Worm (Caenorhabditis elegans) whole organism, mixed stage, embryonic: ENCODE measurements around the gene frpr-19.

Source experiments
- M03D4.4 ChIP-seq: sonication (generic microtip); optimal IDR thresholded peaks from 2 replicates; lab custom pipeline; 2017; ENCODE audit warnings: mild to moderate bottlenecking, missing genetic modification characterization, missing compliant biosample characterization
- bed-3 ChIP-seq: fragments of 200-800 bp; sonication (Bioruptor generic); optimal IDR thresholded peaks from 3 replicates; lab custom pipeline; 2018; ENCODE audit warnings: mild to moderate bottlenecking, missing genetic modification characterization, moderate library complexity, missing compliant biosample characterization
- ceh-39 ChIP-seq: fragments of 150-350 bp; optimal IDR thresholded peaks from 2 replicates; lab custom pipeline; 2014; ENCODE audit warnings: missing biosample characterization, missing genetic modification characterization
- ceh-43 ChIP-seq: fragments of 200-800 bp; sonication (Bioruptor generic); optimal IDR thresholded peaks from 2 replicates; lab custom pipeline; 2018; ENCODE audit warnings: mild to moderate bottlenecking, missing genetic modification characterization, moderate library complexity, missing compliant biosample characterization
- ceh-83 ChIP-seq: fragments of 200-800 bp; sonication (Bioruptor generic); optimal IDR thresholded peaks from 2 replicates; lab custom pipeline; 2018; ENCODE audit warnings: mild to moderate bottlenecking, missing genetic modification characterization, missing compliant biosample characterization
- ces-1 ChIP-seq: fragments of 150-350 bp; optimal IDR thresholded peaks from 2 replicates; lab custom pipeline; 2014; ENCODE audit warnings: missing biosample characterization, missing genetic modification reagents, missing genetic modification characterization
- cnd-1 ChIP-seq: fragments of 200-800 bp; sonication (Bioruptor generic); optimal IDR thresholded peaks from 2 replicates; lab custom pipeline; 2018; ENCODE audit warnings: mild to moderate bottlenecking, missing genetic modification characterization, missing compliant biosample characterization
- elt-1 ChIP-seq: sonication (generic microtip); optimal IDR thresholded peaks from 2 replicates; lab custom pipeline; 2017; ENCODE audit warnings: missing genetic modification characterization, mild to moderate bottlenecking, missing compliant biosample characterization, antibody characterized with exemption, moderate library complexity, borderline replicate concordance; ENCODE audit not compliant: insufficient read depth
- elt-3 ChIP-seq: fragments of 150-350 bp; optimal IDR thresholded peaks from 2 replicates; lab custom pipeline; 2014; ENCODE audit warnings: missing biosample characterization, missing genetic modification characterization
- ham-2 ChIP-seq: fragments of 200-800 bp; sonication (Bioruptor generic); optimal IDR thresholded peaks from 2 replicates; lab custom pipeline; 2018; ENCODE audit warnings: mild to moderate bottlenecking, missing genetic modification characterization, missing compliant biosample characterization
- hlh-1 ChIP-seq: fragments of 150-350 bp; optimal IDR thresholded peaks from 2 replicates; lab custom pipeline; 2014; ENCODE audit warnings: missing biosample characterization, missing genetic modification reagents, missing genetic modification characterization
- lin-13 ChIP-seq: fragments of 150-350 bp; optimal IDR thresholded peaks from 2 replicates; lab custom pipeline; 2014; ENCODE audit warnings: missing biosample characterization, missing genetic modification characterization
- lin-32 ChIP-seq: fragments of 200-800 bp; sonication (Bioruptor generic); optimal IDR thresholded peaks from 2 replicates; lab custom pipeline; 2018; ENCODE audit warnings: mild to moderate bottlenecking, missing genetic modification characterization, missing compliant biosample characterization
- lsy-2 ChIP-seq: fragments of 150-350 bp; optimal IDR thresholded peaks from 2 replicates; lab custom pipeline; 2014; ENCODE audit warnings: missing biosample characterization, missing genetic modification characterization
- mab-5 ChIP-seq: fragments of 150-350 bp; optimal IDR thresholded peaks from 2 replicates; lab custom pipeline; 2014; ENCODE audit warnings: missing biosample characterization, missing genetic modification characterization
- mep-1 ChIP-seq: fragments of 150-350 bp; optimal IDR thresholded peaks from 2 replicates; lab custom pipeline; 2017; ENCODE audit warnings: missing biosample characterization, missing genetic modification reagents, missing genetic modification characterization, inconsistent platforms
- mls-2 ChIP-seq: sonication (generic microtip); optimal IDR thresholded peaks from 2 replicates; lab custom pipeline; 2016; ENCODE audit warnings: mild to moderate bottlenecking, missing genetic modification characterization, moderate library complexity, missing compliant biosample characterization
- nhr-12 ChIP-seq: fragments of 150-350 bp; optimal IDR thresholded peaks from 2 replicates; lab custom pipeline; 2014; ENCODE audit warnings: missing biosample characterization, missing genetic modification characterization
- nhr-237 ChIP-seq: fragments of 150-350 bp; optimal IDR thresholded peaks from 2 replicates; lab custom pipeline; 2014; ENCODE audit warnings: missing biosample characterization, missing genetic modification characterization
- nhr-28 ChIP-seq: fragments of 150-350 bp; optimal IDR thresholded peaks from 2 replicates; lab custom pipeline; 2014; ENCODE audit warnings: missing biosample characterization, missing genetic modification characterization
- nhr-76 ChIP-seq: sonication (generic microtip); optimal IDR thresholded peaks from 2 replicates; lab custom pipeline; 2017; ENCODE audit warnings: missing biosample characterization, missing genetic modification characterization
- pha-4 ChIP-seq: fragments of 150-350 bp; optimal IDR thresholded peaks from 2 replicates; lab custom pipeline; 2018; ENCODE audit warnings: missing biosample characterization, missing genetic modification reagents, missing genetic modification characterization
- sem-2 ChIP-seq: fragments of 200-800 bp; sonication (Bioruptor generic); optimal IDR thresholded peaks from 2 replicates; lab custom pipeline; 2018; ENCODE audit warnings: mild to moderate bottlenecking, missing genetic modification characterization, missing compliant biosample characterization
- snpc-4 ChIP-seq: fragments of 150-350 bp; optimal IDR thresholded peaks from 2 replicates; lab custom pipeline; 2014; ENCODE audit warnings: missing biosample characterization, missing genetic modification characterization
- sptf-1 ChIP-seq: sonication (generic microtip); optimal IDR thresholded peaks from 2 replicates; lab custom pipeline; 2017; ENCODE audit warnings: mild to moderate bottlenecking, missing genetic modification characterization, moderate library complexity, missing compliant biosample characterization
- tbx-8 ChIP-seq: fragments of 200-800 bp; sonication (Bioruptor generic); optimal IDR thresholded peaks from 2 replicates; lab custom pipeline; 2018; ENCODE audit warnings: mild to moderate bottlenecking, missing genetic modification characterization, moderate library complexity, missing compliant biosample characterization
- unc-120 ChIP-seq: sonication (generic microtip); optimal IDR thresholded peaks from 2 replicates; lab custom pipeline; 2017; ENCODE audit warnings: missing genetic modification characterization, missing compliant biosample characterization; ENCODE audit not compliant: poor library complexity, severe bottlenecking
- unc-39 ChIP-seq: fragments of 150-350 bp; optimal IDR thresholded peaks from 2 replicates; lab custom pipeline; 2014; ENCODE audit warnings: missing biosample characterization, missing genetic modification characterization
- unc-62 ChIP-seq: fragments of 150-350 bp; optimal IDR thresholded peaks from 2 replicates; lab custom pipeline; 2014; ENCODE audit warnings: missing biosample characterization, missing genetic modification reagents, missing genetic modification characterization
- zip-8 ChIP-seq: fragments of 150-350 bp; optimal IDR thresholded peaks from 2 replicates; lab custom pipeline; 2014; ENCODE audit warnings: missing biosample characterization, missing genetic modification characterization
- ztf-11 ChIP-seq: fragments of 150-350 bp; optimal IDR thresholded peaks from 2 replicates; lab custom pipeline; 2014; ENCODE audit warnings: missing biosample characterization, missing genetic modification characterization

The frpr-19 gene

ce11 chrIV:1740105-1741023 lies 41.1 kb downstream of the frpr-19 start, which contains the start of gene ptpn-22:
Gene ptpn-22, minus strand, starts transcription at chrIV:1740262.
- TF ChIP-seq tbx-8 = no peak
- no peak for TF ChIP-seq hlh-1 (tag; lab: Kevin White, UChicago)
- TF ChIP-seq mab-5 (tag; lab: Kevin White, UChicago) = no peak
- TF ChIP-seq ces-1 (GFP tag; lab: Kevin White, UChicago) = no peak
- TF ChIP-seq lin-13 (tag; lab: Kevin White, UChicago) = no peak
- TF ChIP-seq nhr-12 = no peak
- no peak for TF ChIP-seq nhr-76 (tag; lab: Kevin White, UChicago)
- no peak for TF ChIP-seq ceh-83
- no peak for TF ChIP-seq pha-4 (tag; lab: Kevin White, UChicago)
- TF ChIP-seq lin-32 (GFP tag; lab: Kevin White, UChicago) = no peak
- no peak for TF ChIP-seq nhr-237 (tag; lab: Kevin White, UChicago)
- no peak for TF ChIP-seq lsy-2 (tag; lab: Kevin White, UChicago)
- TF ChIP-seq ztf-11 (tag; lab: Kevin White, UChicago) = no peak
- TF ChIP-seq ceh-43 (GFP tag; lab: Kevin White, UChicago) = no peak
- TF ChIP-seq M03D4.4 (tag; lab: Kevin White, UChicago) = no peak
- TF ChIP-seq elt-1 (tag; lab: Kevin White, UChicago) = no peak
- no peak for TF ChIP-seq sem-2 (GFP tag; lab: Kevin White, UChicago)
- TF ChIP-seq ham-2 = no peak
- TF ChIP-seq zip-8 (tag; lab: Kevin White, UChicago) = no peak

- TF ChIP-seq unc-39 (tag; lab: Kevin White, UChicago) = no peak
- TF ChIP-seq lsy-2 (tag; lab: Kevin White, UChicago) = no peak
- TF ChIP-seq nhr-76 (tag; lab: Kevin White, UChicago) = no peak
- no peak for TF ChIP-seq cnd-1 (tag; lab: Kevin White, UChicago)
- TF ChIP-seq tbx-8 = no peak
- TF ChIP-seq unc-120 = no peak
- no peak for TF ChIP-seq bed-3 (GFP tag; lab: Kevin White, UChicago)
- no peak for TF ChIP-seq M03D4.4 (tag; lab: Kevin White, UChicago)
- no peak for TF ChIP-seq pha-4 (tag; lab: Kevin White, UChicago)
- TF ChIP-seq unc-62 (GFP tag; lab: Kevin White, UChicago) = no peak
- no peak for TF ChIP-seq nhr-12
- TF ChIP-seq elt-1 (tag; lab: Kevin White, UChicago) = no peak
- no peak for TF ChIP-seq zip-8 (tag; lab: Kevin White, UChicago)
- TF ChIP-seq sptf-1 = no peak
- TF ChIP-seq ces-1 (GFP tag; lab: Kevin White, UChicago) = no peak
- no peak for TF ChIP-seq ceh-43 (GFP tag; lab: Kevin White, UChicago)
- no peak for TF ChIP-seq lin-32 (GFP tag; lab: Kevin White, UChicago)
- no peak for TF ChIP-seq ham-2
- TF ChIP-seq hlh-1 (tag; lab: Kevin White, UChicago) = no peak
Measured at ce11 chrIV:1739366-1740104, 41.9 kb downstream of the frpr-19 start.

DNA sequence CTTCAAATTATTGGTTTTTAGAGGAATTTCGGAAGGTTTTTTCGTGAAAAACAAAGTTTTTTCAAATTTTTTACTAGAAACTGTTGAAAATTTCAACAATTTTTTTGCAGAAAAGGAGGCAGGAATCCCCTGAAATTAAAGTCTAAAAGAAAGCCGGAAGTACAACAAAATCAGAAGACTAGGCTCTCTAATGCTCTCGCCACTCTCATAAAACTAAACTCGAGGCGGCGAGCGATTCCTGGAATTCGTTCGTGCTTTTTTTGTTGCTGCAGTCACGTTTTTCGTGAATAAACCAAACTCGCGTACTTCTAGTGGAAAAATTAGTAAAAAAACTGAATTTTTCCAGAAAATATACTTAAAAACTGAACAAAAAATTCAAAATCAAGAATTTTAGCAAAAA lies 42.6 kb downstream of the frpr-19 start:
- TF ChIP-seq snpc-4 (tag; lab: Kevin White, UChicago) (no peak), ztf-11 (tag; lab: Kevin White, UChicago) (no peak), nhr-237 (tag; lab: Kevin White, UChicago) (no peak), ceh-39 (tag; lab: Kevin White, UChicago) (no peak), ceh-43 (GFP tag; lab: Kevin White, UChicago) (no peak), elt-3 (tag; lab: Kevin White, UChicago) (no peak), ceh-83 (no peak), lsy-2 (tag; lab: Kevin White, UChicago) (no peak), pha-4 (tag; lab: Kevin White, UChicago) (no peak), sptf-1 (no peak), mab-5 (tag; lab: Kevin White, UChicago) (no peak), bed-3 (GFP tag; lab: Kevin White, UChicago) (no peak), M03D4.4 (tag; lab: Kevin White, UChicago) (no peak), cnd-1 (tag; lab: Kevin White, UChicago) (no peak), hlh-1 (tag; lab: Kevin White, UChicago) (no peak)

DNA sequence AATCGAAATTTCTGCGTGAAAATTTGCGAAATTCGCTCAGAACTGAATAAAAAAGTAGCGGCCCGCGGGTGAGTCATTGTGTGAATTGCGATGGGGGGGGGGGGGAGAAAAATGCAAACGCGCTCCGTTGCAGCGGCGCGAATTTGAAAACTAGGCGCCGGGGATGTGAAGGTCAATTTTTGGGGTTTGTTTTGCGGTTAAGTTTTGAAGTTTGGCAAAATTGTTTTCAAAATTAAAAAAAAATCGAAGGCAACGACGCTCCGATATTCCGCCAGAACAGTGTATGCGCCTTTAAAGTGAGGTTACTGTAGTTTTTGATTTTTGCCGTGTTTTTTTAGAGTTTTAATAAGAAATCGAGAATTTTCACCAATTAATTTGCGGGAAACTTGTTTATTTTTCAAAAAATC lies 43.1 kb downstream of the frpr-19 start:
- no peak for TF ChIP-seq ham-2
- no peak for TF ChIP-seq nhr-28 (tag; lab: Kevin White, UChicago)
- no peak for TF ChIP-seq cnd-1 (tag; lab: Kevin White, UChicago)
- TF ChIP-seq pha-4 (tag; lab: Kevin White, UChicago) = peak; percentile 1
- TF ChIP-seq M03D4.4 (tag; lab: Kevin White, UChicago) = peak; percentile 41
- no peak for TF ChIP-seq zip-8 (tag; lab: Kevin White, UChicago)
- TF ChIP-seq nhr-237 (tag; lab: Kevin White, UChicago) = peak; percentile 5
- peak; percentile 59 for TF ChIP-seq sptf-1
- TF ChIP-seq lin-13 (tag; lab: Kevin White, UChicago) = peak; percentile 50
- TF ChIP-seq mls-2 (tag; lab: Kevin White, UChicago) = peak; percentile 40
- peak; percentile 45 for TF ChIP-seq ceh-83
- TF ChIP-seq mep-1 (tag; lab: Kevin White, UChicago) = peak; percentile 15
- TF ChIP-seq sem-2 (GFP tag; lab: Kevin White, UChicago) = no peak
